Fruit fly (Drosophila melanogaster): Measurements from ENCODE around the gene Rpp30.

DNA sequence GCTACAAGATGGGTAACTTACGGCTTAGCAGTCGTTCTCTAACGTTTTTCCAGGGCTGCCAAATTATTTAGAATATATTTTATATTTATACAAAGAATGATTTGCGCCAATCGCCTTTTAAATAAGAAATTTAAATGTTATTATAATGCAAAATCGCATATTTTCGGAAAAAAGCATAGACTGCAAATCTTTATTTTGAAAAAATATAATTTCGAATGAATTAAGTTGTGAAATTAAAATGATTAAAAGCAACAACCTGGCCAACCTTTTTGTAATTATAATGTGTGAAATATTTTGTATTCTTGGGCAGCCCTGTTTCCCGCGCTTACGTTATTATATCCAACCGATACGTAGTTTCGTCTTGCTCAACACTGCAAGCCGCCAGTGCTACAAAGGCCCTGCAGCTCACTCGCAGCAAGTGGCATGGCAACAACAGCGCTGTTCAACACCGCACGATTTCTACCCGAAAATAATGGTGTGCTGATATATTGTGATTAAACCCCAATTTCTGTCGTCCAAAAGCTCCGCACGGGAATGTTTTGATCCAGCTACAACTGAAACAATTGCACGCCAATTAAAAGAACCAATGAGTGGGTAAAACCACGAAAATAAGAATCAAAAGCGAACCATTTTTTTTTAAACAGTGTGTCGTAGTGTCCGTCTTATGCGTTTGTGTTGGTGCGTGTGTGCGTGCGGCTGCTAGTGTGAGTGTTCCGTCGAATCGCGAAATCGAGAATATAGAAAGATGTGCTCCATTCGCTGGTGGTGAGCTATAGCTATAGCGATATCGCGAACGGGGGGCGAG is 45.5 kb upstream of the Rpp30 start, which contains the start of gene Pi3K21B:
- TF ChIP-seq Myc (optimal IDR thresholded peaks at IDR 0.05) (no peak), psq (GFP tag; optimal IDR thresholded peaks at IDR 0.05) (peak; percentile 85), ey (GFP tag; optimal IDR thresholded peaks at IDR 0.05) (peak; percentile 92), Vsx2 (GFP tag; optimal IDR thresholded peaks at IDR 0.05; ENCODE audit: partially characterized antibody) (no peak), woc (GFP tag; optimal IDR thresholded peaks at IDR 0.05) (peak; percentile 79)

Measured in whole organism, wandering third instar larva.